Worm (Caenorhabditis elegans): ENCODE results near the gene cyn-13.

DNA sequence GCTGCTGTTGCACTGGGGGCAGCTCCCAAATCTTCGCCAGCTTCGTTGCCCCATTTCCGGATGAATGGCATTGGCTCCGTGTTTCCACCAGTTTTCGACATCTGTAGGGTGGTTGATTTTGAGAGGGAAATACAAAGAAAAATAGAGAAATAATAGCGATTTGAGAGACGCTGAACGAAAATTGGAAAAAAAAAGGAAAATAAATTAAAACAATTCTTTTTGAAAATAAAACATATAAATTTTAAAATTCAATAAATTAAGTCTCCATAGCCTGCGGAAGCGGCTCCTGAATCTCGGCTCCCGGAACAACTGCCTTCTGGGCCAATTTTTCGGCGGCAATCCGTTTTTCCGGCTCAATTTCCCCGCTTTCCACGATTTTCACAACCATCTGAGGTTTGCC is 5.6 kb downstream of the cyn-13 start, which contains the start of gene sfa-1:
- TF ChIP-seq ama-1 (optimal IDR thresholded peaks at IDR 0.05) (no peak), F13H6.1 (tag; optimal IDR thresholded peaks at IDR 0.05) (no peak), pha-4 (tag; optimal IDR thresholded peaks at IDR 0.05) (no peak), K02D7.2 (tag; optimal IDR thresholded peaks at IDR 0.05) (no peak), rnt-1 (tag; optimal IDR thresholded peaks at IDR 0.05) (no peak), dve-1 (tag; optimal IDR thresholded peaks at IDR 0.05) (no peak), fkh-10 (GFP tag; optimal IDR thresholded peaks at IDR 0.05) (no peak), hlh-30 (tag; optimal IDR thresholded peaks at IDR 0.05; ENCODE audit: insufficient read depth) (no peak), C08G9.2 (tag; optimal IDR thresholded peaks at IDR 0.05) (no peak), madf-2 (tag; optimal IDR thresholded peaks at IDR 0.05) (no peak), che-1 (tag; optimal IDR thresholded peaks at IDR 0.05) (no peak), lin-11 (tag; optimal IDR thresholded peaks at IDR 0.05) (no peak), pat-9 (tag; optimal IDR thresholded peaks at IDR 0.05) (no peak), ref-2 (tag; optimal IDR thresholded peaks at IDR 0.05) (no peak)
